Fruit fly (Drosophila melanogaster) whole organism, embryonic: Measurements from ENCODE around the gene Grip75.
A peak's percentile ranks its signal among the peaks of the same experiment; 100 is the strongest.

Source experiments
- CG10366 ChIP-seq: fragments of 200-800 bp; sonication (Bioruptor generic); IDR thresholded peaks from 2 replicates; pipeline ENCODE4 v1.3.6; 2022; ENCODE audit warnings: missing biosample characterization, missing genetic modification characterization
- CG10979 ChIP-seq: fragments of 200-800 bp; sonication (Bioruptor generic); optimal IDR thresholded peaks from 2 replicates; lab custom pipeline; 2018; ENCODE audit warnings: missing biosample characterization, mild to moderate bottlenecking, missing genetic modification characterization, moderate library complexity
- CG11696 ChIP-seq: fragments of 200-800 bp; sonication (Bioruptor generic); IDR thresholded peaks from 2 replicates; pipeline ENCODE4 v1.3.6; 2022; ENCODE audit warnings: missing biosample characterization, missing genetic modification characterization
- CG12659 ChIP-seq: fragments of 200-800 bp; sonication (Bioruptor generic); optimal IDR thresholded peaks from 3 replicates; lab custom pipeline; 2017; ENCODE audit warnings: mild to moderate bottlenecking, missing biosample characterization, missing genetic modification reagents, missing genetic modification characterization
- CG12769 ChIP-seq: fragments of 200-800 bp; sonication (Bioruptor generic); optimal IDR thresholded peaks from 2 replicates; lab custom pipeline; 2019; ENCODE audit warnings: missing biosample characterization, mild to moderate bottlenecking, missing genetic modification characterization, moderate library complexity
- CG14050 ChIP-seq: fragments of 200-800 bp; sonication (Bioruptor generic); IDR thresholded peaks from 3 replicates; pipeline ENCODE4 v1.3.6; 2022; ENCODE audit warnings: missing biosample characterization, missing genetic modification characterization
- CG15479 ChIP-seq: fragments of 200-800 bp; sonication (Bioruptor generic); optimal IDR thresholded peaks from 3 replicates; lab custom pipeline; 2019; ENCODE audit warnings: missing biosample characterization, mild to moderate bottlenecking, missing genetic modification characterization, moderate library complexity
- CG16815 ChIP-seq: fragments of 200-800 bp; sonication (Bioruptor generic); optimal IDR thresholded peaks from 3 replicates; lab custom pipeline; 2017; ENCODE audit warnings: missing biosample characterization, mild to moderate bottlenecking, missing genetic modification characterization
- CG17328 ChIP-seq: fragments of 200-800 bp; sonication (Bioruptor generic); IDR thresholded peaks from 2 replicates; pipeline ENCODE4 v1.3.6; 2022; ENCODE audit warnings: missing biosample characterization, missing genetic modification characterization
- CG17359 ChIP-seq: fragments of 200-800 bp; sonication (Bioruptor generic); optimal IDR thresholded peaks from 3 replicates; lab custom pipeline; 2018; ENCODE audit warnings: missing biosample characterization, mild to moderate bottlenecking, missing genetic modification characterization, moderate library complexity
- CG17612 ChIP-seq: fragments of 200-800 bp; sonication (Bioruptor generic); IDR thresholded peaks from 2 replicates; pipeline ENCODE4 v1.3.6; 2022; ENCODE audit warnings: missing biosample characterization, missing genetic modification characterization
- CG2120 ChIP-seq: fragments of 200-800 bp; sonication (Bioruptor generic); optimal IDR thresholded peaks from 3 replicates; lab custom pipeline; 2016; ENCODE audit warnings: missing biosample characterization, missing genetic modification characterization
- CG34422 ChIP-seq: fragments of 200-800 bp; sonication (Bioruptor generic); IDR thresholded peaks from 3 replicates; pipeline ENCODE4 v1.3.6; 2022; ENCODE audit warnings: missing biosample characterization, missing genetic modification characterization
- CG4360 ChIP-seq: fragments of 200-800 bp; sonication (Bioruptor generic); IDR thresholded peaks from 2 replicates; pipeline ENCODE4 v1.3.6; 2022; ENCODE audit warnings: missing biosample characterization, missing genetic modification characterization
- CG6654 ChIP-seq: fragments of 200-800 bp; sonication (Bioruptor generic); optimal IDR thresholded peaks from 2 replicates; lab custom pipeline; 2017; ENCODE audit warnings: missing biosample characterization, mild to moderate bottlenecking, missing genetic modification characterization
- CG8924 ChIP-seq: fragments of 200-800 bp; optimal IDR thresholded peaks from 3 replicates; lab custom pipeline; 2019; ENCODE audit warnings: missing biosample characterization, mild to moderate bottlenecking, missing genetic modification characterization, moderate library complexity
- CG9437 ChIP-seq: fragments of 200-800 bp; sonication (Bioruptor generic); optimal IDR thresholded peaks from 2 replicates; lab custom pipeline; 2018; ENCODE audit warnings: missing biosample characterization, mild to moderate bottlenecking, missing genetic modification characterization
- CTCF ChIP-seq: fragments of 200-800 bp; sonication (Bioruptor generic); optimal IDR thresholded peaks from 2 replicates; lab custom pipeline; 2017; ENCODE audit warnings: missing biosample characterization, mild to moderate bottlenecking, missing genetic modification characterization, moderate library complexity
- Chrac-16 ChIP-seq: fragments of 200-800 bp; sonication (Bioruptor generic); optimal IDR thresholded peaks from 3 replicates; lab custom pipeline; 2016; ENCODE audit warnings: missing biosample characterization, missing genetic modification characterization
- CrebB ChIP-seq: fragments of 200-800 bp; sonication (Bioruptor generic); optimal IDR thresholded peaks from 3 replicates; lab custom pipeline; 2018; ENCODE audit warnings: missing biosample characterization, mild to moderate bottlenecking, missing genetic modification characterization
- Fer1 ChIP-seq: fragments of 200-800 bp; sonication (Bioruptor generic); optimal IDR thresholded peaks from 2 replicates; lab custom pipeline; 2017; ENCODE audit warnings: missing biosample characterization, mild to moderate bottlenecking, missing genetic modification characterization
- Hr3 ChIP-seq: fragments of 200-800 bp; sonication (Bioruptor generic); optimal IDR thresholded peaks from 3 replicates; lab custom pipeline; 2016; ENCODE audit warnings: missing biosample characterization, missing genetic modification characterization
- Lpt ChIP-seq: fragments of >200 bp; optimal IDR thresholded peaks from 2 replicates; lab custom pipeline; 2018; ENCODE audit warnings: missing biosample characterization, missing genetic modification characterization
- MTF-1 ChIP-seq: fragments of 200-800 bp; sonication (Bioruptor generic); optimal IDR thresholded peaks from 2 replicates; lab custom pipeline; 2018; ENCODE audit warnings: missing biosample characterization, mild to moderate bottlenecking, missing genetic modification characterization, borderline replicate concordance
- Myb ChIP-seq: fragments of 200-800 bp; sonication (Bioruptor generic); optimal IDR thresholded peaks from 2 replicates; lab custom pipeline; 2016; ENCODE audit warnings: missing biosample characterization, missing genetic modification characterization
- NC2α ChIP-seq: fragments of 200-800 bp; sonication (Bioruptor generic); optimal IDR thresholded peaks from 2 replicates; lab custom pipeline; 2016; ENCODE audit warnings: missing biosample characterization, missing genetic modification characterization
- Oli ChIP-seq: fragments of 200-800 bp; sonication (Bioruptor generic); optimal IDR thresholded peaks from 2 replicates; lab custom pipeline; 2018; ENCODE audit warnings: missing biosample characterization, mild to moderate bottlenecking, missing genetic modification characterization, moderate library complexity
- Scr ChIP-seq: fragments of 200-800 bp; sonication (Bioruptor generic); IDR thresholded peaks from 2 replicates; pipeline ENCODE4 v1.3.6; 2022; ENCODE audit warnings: missing biosample characterization, missing genetic modification characterization; ENCODE audit not compliant: partially characterized antibody
- Taf1 ChIP-seq: fragments of 200-800 bp; sonication (Bioruptor generic); IDR thresholded peaks from 2 replicates; pipeline ENCODE4 v1.3.6; 2022; ENCODE audit warnings: missing biosample characterization, missing genetic modification characterization
- Vsx1 ChIP-seq: fragments of 200-800 bp; sonication (Bioruptor generic); optimal IDR thresholded peaks from 2 replicates; lab custom pipeline; 2017; ENCODE audit warnings: missing biosample characterization, mild to moderate bottlenecking, missing genetic modification characterization, missing genetic modification reagents
- crol ChIP-seq: fragments of 200-800 bp; sonication (Bioruptor generic); IDR thresholded peaks from 2 replicates; pipeline ENCODE4 v1.3.6; 2022; ENCODE audit warnings: missing biosample characterization, missing genetic modification characterization
- cwo ChIP-seq: fragments of 200-800 bp; sonication (Bioruptor generic); optimal IDR thresholded peaks from 3 replicates; lab custom pipeline; 2017; ENCODE audit warnings: missing biosample characterization, missing genetic modification characterization, mild to moderate bottlenecking, moderate library complexity, missing genetic modification reagents
- da ChIP-seq: fragments of 200-800 bp; sonication (Bioruptor generic); optimal IDR thresholded peaks from 2 replicates; lab custom pipeline; 2016; ENCODE audit warnings: missing biosample characterization, missing genetic modification characterization
- dmrt11E ChIP-seq: fragments of 200-800 bp; sonication (Bioruptor generic); optimal IDR thresholded peaks from 3 replicates; lab custom pipeline; 2018; ENCODE audit warnings: missing biosample characterization, mild to moderate bottlenecking, missing genetic modification characterization, moderate library complexity
- emc ChIP-seq: fragments of 200-800 bp; sonication (Bioruptor generic); optimal IDR thresholded peaks from 2 replicates; lab custom pipeline; 2016; ENCODE audit warnings: missing biosample characterization, missing genetic modification characterization
- eve ChIP-seq, 2 experiments: fragments of >200 bp; optimal IDR thresholded peaks; 2 replicates each; lab custom pipeline; 2017; ENCODE audit warnings: missing biosample characterization in 2 of 2, missing genetic modification characterization in 2 of 2
- ftz-f1 ChIP-seq: fragments of 200-800 bp; sonication (Bioruptor generic); optimal IDR thresholded peaks from 2 replicates; lab custom pipeline; 2016; ENCODE audit warnings: missing biosample characterization, missing genetic modification characterization
- her ChIP-seq: fragments of 200-800 bp; sonication (Bioruptor generic); optimal IDR thresholded peaks from 2 replicates; lab custom pipeline; 2016; ENCODE audit warnings: missing biosample characterization, missing genetic modification characterization
- hth ChIP-seq: fragments of >200 bp; optimal IDR thresholded peaks from 2 replicates; lab custom pipeline; 2017; ENCODE audit warnings: inconsistent platforms
- mam ChIP-seq: fragments of 200-800 bp; sonication (Bioruptor generic); optimal IDR thresholded peaks from 3 replicates; lab custom pipeline; 2016; ENCODE audit warnings: missing biosample characterization, missing genetic modification characterization
- p53 ChIP-seq: fragments of 200-800 bp; sonication (Bioruptor generic); optimal IDR thresholded peaks from 2 replicates; lab custom pipeline; 2016; ENCODE audit warnings: missing biosample characterization, missing genetic modification characterization
- pb ChIP-seq: fragments of 200-800 bp; sonication (Bioruptor generic); optimal IDR thresholded peaks from 3 replicates; lab custom pipeline; 2016; ENCODE audit warnings: missing biosample characterization, missing genetic modification characterization
- pho ChIP-seq: fragments of 200-800 bp; sonication (Bioruptor generic); optimal IDR thresholded peaks from 2 replicates; lab custom pipeline; 2016; ENCODE audit warnings: missing biosample characterization, missing genetic modification characterization
- psq ChIP-seq: fragments of 200-800 bp; sonication (Bioruptor generic); optimal IDR thresholded peaks from 2 replicates; lab custom pipeline; 2017; ENCODE audit warnings: missing biosample characterization, missing genetic modification characterization
- ranshi ChIP-seq: fragments of 200-800 bp; sonication (Bioruptor generic); IDR thresholded peaks from 2 replicates; pipeline ENCODE4 v1.3.6; 2022; ENCODE audit warnings: missing biosample characterization, missing genetic modification characterization
- row ChIP-seq: fragments of 200-800 bp; sonication (Bioruptor generic); IDR thresholded peaks from 3 replicates; pipeline ENCODE4 v1.3.6; 2022; ENCODE audit warnings: missing biosample characterization, missing genetic modification characterization
- sim ChIP-seq: fragments of 200-800 bp; sonication (Bioruptor generic); IDR thresholded peaks from 2 replicates; pipeline ENCODE4 v1.3.6; 2022; ENCODE audit warnings: missing biosample characterization, missing genetic modification characterization
- ssp ChIP-seq: fragments of 200-800 bp; sonication (Bioruptor generic); IDR thresholded peaks from 2 replicates; pipeline ENCODE4 v1.3.6; 2022; ENCODE audit warnings: missing biosample characterization, missing genetic modification characterization
- tio ChIP-seq: fragments of 200-800 bp; sonication (Bioruptor generic); optimal IDR thresholded peaks from 2 replicates; lab custom pipeline; 2017; ENCODE audit warnings: missing biosample characterization, missing genetic modification characterization, inconsistent platforms
- unc-4 ChIP-seq: fragments of 200-800 bp; sonication (Bioruptor generic); IDR thresholded peaks from 2 replicates; pipeline ENCODE4 v1.3.6; 2022; ENCODE audit warnings: missing biosample characterization, missing genetic modification characterization; ENCODE audit not compliant: partially characterized antibody
- vnd ChIP-seq: fragments of 200-800 bp; sonication (Bioruptor generic); IDR thresholded peaks from 3 replicates; pipeline ENCODE4 v1.3.6; 2022; ENCODE audit warnings: missing biosample characterization, missing genetic modification characterization; ENCODE audit not compliant: partially characterized antibody
- z ChIP-seq: fragments of 200-800 bp; sonication (Bioruptor generic); IDR thresholded peaks from 3 replicates; pipeline ENCODE4 v1.3.6; 2022; ENCODE audit warnings: missing biosample characterization, missing genetic modification characterization

Grip75 gene

DNA sequence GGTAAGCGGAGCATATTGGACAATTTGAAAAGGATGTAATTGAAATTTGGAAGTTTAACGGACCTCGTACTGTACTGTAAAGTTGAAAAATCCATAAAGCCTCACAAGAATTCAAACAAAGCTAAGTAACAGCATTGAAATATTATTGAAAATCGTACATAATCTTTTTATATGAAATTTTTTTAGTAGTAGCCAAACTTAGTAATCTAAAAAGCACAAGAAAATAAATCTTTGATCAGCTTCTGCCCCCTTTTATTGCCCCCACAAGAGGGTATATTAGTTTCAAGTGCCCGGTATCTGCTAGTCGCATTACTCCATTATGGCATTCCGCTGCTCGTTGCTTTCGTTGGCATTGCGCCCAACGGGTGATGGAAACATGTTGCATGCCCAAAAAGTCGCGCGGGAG, 16.2 kb upstream of the Grip75 start (continued):
- TF ChIP-seq cwo, result peak; percentile 48
- TF ChIP-seq CG6654, result peak; percentile 32
- no peak for TF ChIP-seq CG11696 (GFP tag; lab: Robert Waterston, UW)
- TF ChIP-seq crol (GFP tag; lab: Robert Waterston, UW), result no peak
- peak; percentile 74 for TF ChIP-seq CG17359
- TF ChIP-seq eve (GFP tag; optimal IDR thresholded peaks at IDR 0.05; lab: Kevin White, UChicago), result peak in 1 of 2 experiments; percentile 87
- TF ChIP-seq CG17328, result no peak
- peak; percentile 62 for TF ChIP-seq CG8924 (tag; lab: Kevin White, UChicago)
- no peak for TF ChIP-seq hth (lab: Kevin White, UChicago)
- TF ChIP-seq NC2α (GFP tag; lab: Kevin White, UChicago), result peak; percentile 50
- TF ChIP-seq CG2120 (GFP tag; lab: Kevin White, UChicago), result peak; percentile 27
- peak; percentile 57 for TF ChIP-seq CG16815 (GFP tag; lab: Kevin White, UChicago)
- TF ChIP-seq her (GFP tag; lab: Kevin White, UChicago), result no peak
- TF ChIP-seq z, result no peak
- peak; percentile 1 for TF ChIP-seq pb (GFP tag; lab: Kevin White, UChicago)
- no peak for TF ChIP-seq unc-4
- peak; percentile 31; the same call in 1 of the 2 replicates for TF ChIP-seq sim
- peak; percentile 17 for TF ChIP-seq CTCF
- TF ChIP-seq Vsx1 (GFP tag; lab: Kevin White, UChicago), result peak; percentile 6
- TF ChIP-seq ranshi (GFP tag; lab: Robert Waterston, UW), result 0 out of 2 replicates have a peak, but pooled peaks have one; percentile 20
- no peak for TF ChIP-seq CG15479 (GFP tag; lab: Kevin White, UChicago)
- peak; percentile 80 for TF ChIP-seq CG10979 (tag; lab: Kevin White, UChicago)
- TF ChIP-seq Chrac-16 (GFP tag; lab: Kevin White, UChicago), result peak; percentile 55
- no peak for TF ChIP-seq Lpt (GFP tag; lab: Kevin White, UChicago)
- no peak for TF ChIP-seq CG17612 (GFP tag; lab: Robert Waterston, UW)
- TF ChIP-seq row (GFP tag; lab: Robert Waterston, UW), result peak; percentile 75; the same call in 2 of the 3 replicates
- peak; percentile 32; the same call in 1 of the 2 replicates for TF ChIP-seq CG10366
- TF ChIP-seq CG4360, result no peak
- peak; percentile 64; the same call in 1 of the 2 replicates for TF ChIP-seq ssp (GFP tag; lab: Robert Waterston, UW)
- TF ChIP-seq Fer1 (GFP tag; lab: Kevin White, UChicago), result no peak
- no peak for TF ChIP-seq vnd (GFP tag; lab: Robert Waterston, UW)
- TF ChIP-seq emc (GFP tag; lab: Kevin White, UChicago), result no peak
- TF ChIP-seq Myb (GFP tag; lab: Kevin White, UChicago), result no peak
- no peak for TF ChIP-seq da
- TF ChIP-seq MTF-1 (GFP tag; lab: Kevin White, UChicago), result no peak
- peak; percentile 72 for TF ChIP-seq CG9437
- no peak for TF ChIP-seq CrebB
- TF ChIP-seq pho (GFP tag; lab: Kevin White, UChicago), result no peak
- TF ChIP-seq Oli (tag; lab: Kevin White, UChicago), result peak; percentile 76
- no peak for TF ChIP-seq Taf1 (GFP tag; lab: Robert Waterston, UW)
- TF ChIP-seq CG12659, result peak; percentile 57
- TF ChIP-seq Hr3 (GFP tag; lab: Kevin White, UChicago), result peak; percentile 63
- peak; percentile 53 for TF ChIP-seq dmrt11E (tag; lab: Kevin White, UChicago)
- no peak for TF ChIP-seq CG14050
- peak; percentile 74 for TF ChIP-seq tio (GFP tag; lab: Kevin White, UChicago)
- TF ChIP-seq Scr, result no peak
- peak; percentile 10 for TF ChIP-seq psq
- 0 out of 3 replicates have a peak, but pooled peaks have one; percentile 27 for TF ChIP-seq CG34422
- TF ChIP-seq mam (GFP tag; lab: Kevin White, UChicago), result peak; percentile 44
- TF ChIP-seq CG12769, result no peak
- no peak for TF ChIP-seq ftz-f1 (GFP tag; lab: Kevin White, UChicago)
- TF ChIP-seq p53 (GFP tag; lab: Kevin White, UChicago), result no peak
